Worm (Caenorhabditis elegans) whole organism, L4 larva: ENCODE results near the gene F49C12.5.
A peak's percentile ranks its signal among the peaks of the same experiment; 100 is the strongest.

Source experiments
- D1046.2 ChIP-seq: fragments of 200-800 bp; sonication (Bioruptor generic); IDR thresholded peaks from 2 replicates; pipeline ENCODE4 v1.3.6; 2022; ENCODE audit warnings: missing genetic modification characterization, missing compliant biosample characterization
- Y48G9A.11 ChIP-seq: fragments of 200-800 bp; sonication (Bioruptor generic); IDR thresholded peaks from 2 replicates; pipeline ENCODE4 v1.3.6; 2022; ENCODE audit warnings: missing genetic modification reagents, missing genetic modification characterization, missing compliant biosample characterization
- Y75B8A.6 ChIP-seq: fragments of 200-800 bp; sonication (Bioruptor generic); IDR thresholded peaks from 2 replicates; pipeline ENCODE4 v1.3.6; 2022; ENCODE audit warnings: missing genetic modification reagents, missing genetic modification characterization, missing compliant biosample characterization
- aha-1 ChIP-seq: fragments of 150-350 bp; peaks from one replicate; lab custom pipeline; 2014; ENCODE audit warnings: missing biosample characterization, missing genetic modification characterization
- ces-1 ChIP-seq: fragments of 150-350 bp; sonication (generic microtip); optimal IDR thresholded peaks from 4 replicates; lab custom pipeline; 2014; ENCODE audit warnings: missing biosample characterization, missing genetic modification reagents, missing genetic modification characterization
- daf-16 ChIP-seq, 3 experiments: sonication (generic microtip); optimal IDR thresholded peaks; 2 replicates each; lab custom pipeline; 2016 to 2017; ENCODE audit warnings: missing genetic modification characterization in 3 of 3, missing genetic modification reagents in 3 of 3, mild to moderate bottlenecking in 2 of 3, missing compliant biosample characterization in 2 of 3, missing biosample characterization in 1 of 3, moderate library complexity in 1 of 3
- dve-1 ChIP-seq: sonication (generic microtip); optimal IDR thresholded peaks from 2 replicates; lab custom pipeline; 2017; ENCODE audit warnings: antibody characterized with exemption, mild to moderate bottlenecking, missing genetic modification characterization, missing compliant biosample characterization; ENCODE audit not compliant: insufficient read depth
- gei-8 ChIP-seq: fragments of 200-800 bp; sonication (Bioruptor generic); optimal IDR thresholded peaks from 2 replicates; lab custom pipeline; 2018; ENCODE audit warnings: mild to moderate bottlenecking, missing genetic modification characterization, missing compliant biosample characterization
- lin-38 ChIP-seq: fragments of 200-800 bp; sonication (Bioruptor generic); IDR thresholded peaks from 2 replicates; pipeline ENCODE4 v1.3.6; 2022; ENCODE audit warnings: missing genetic modification reagents, missing genetic modification characterization, missing compliant biosample characterization
- lin-39 ChIP-seq: fragments of 150-350 bp; optimal IDR thresholded peaks from 2 replicates; lab custom pipeline; 2014; ENCODE audit warnings: missing biosample characterization, missing genetic modification reagents, missing genetic modification characterization
- mep-1 ChIP-seq: fragments of 150-350 bp; sonication (generic microtip); optimal IDR thresholded peaks from 3 replicates; lab custom pipeline; 2014; ENCODE audit warnings: missing biosample characterization, missing genetic modification characterization
- mes-2 ChIP-seq: sonication (generic microtip); optimal IDR thresholded peaks from 2 replicates; lab custom pipeline; 2016; ENCODE audit warnings: missing genotype, mild to moderate bottlenecking, missing genetic modification characterization, missing compliant biosample characterization; ENCODE audit not compliant: poor library complexity, severe bottlenecking
- nhr-25 ChIP-seq: sonication (generic microtip); optimal IDR thresholded peaks from 2 replicates; lab custom pipeline; 2017; ENCODE audit warnings: missing genetic modification characterization, mild to moderate bottlenecking, missing compliant biosample characterization, antibody characterized with exemption, moderate library complexity, borderline replicate concordance; ENCODE audit not compliant: insufficient read depth
- nhr-77 ChIP-seq: fragments of 150-350 bp; optimal IDR thresholded peaks from 2 replicates; lab custom pipeline; 2014; ENCODE audit warnings: missing biosample characterization, missing genetic modification characterization
- zfp-3 ChIP-seq: fragments of 200-800 bp; sonication (Bioruptor generic); conservative IDR thresholded peaks from 2 replicates; pipeline ENCODE4 v1.3.6; 2022; ENCODE audit warnings: missing genetic modification reagents, missing genetic modification characterization, missing compliant biosample characterization

The F49C12.5 gene

DNA sequence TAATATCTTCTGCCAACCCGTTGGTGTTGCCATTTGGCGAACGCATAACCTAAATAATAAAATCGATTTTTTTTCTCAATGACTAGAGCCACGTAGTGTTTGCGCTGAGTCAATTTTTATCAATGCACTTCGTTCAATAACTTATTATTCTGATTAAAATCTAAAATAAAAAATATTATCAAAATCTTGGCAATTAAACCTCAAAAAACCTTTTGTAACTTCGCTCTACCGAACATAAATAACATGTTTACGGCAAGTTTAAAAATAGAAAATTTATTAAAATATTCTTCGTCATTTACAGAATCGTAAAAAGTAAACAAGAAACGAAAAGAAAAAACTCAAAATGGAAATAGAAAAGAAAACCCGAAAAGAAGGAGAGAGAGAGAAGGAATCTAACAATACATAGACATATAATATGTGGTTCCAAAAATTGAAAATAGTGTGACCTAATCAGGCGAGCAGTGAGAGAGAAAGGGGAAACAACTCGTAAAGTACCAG, 38.4 kb downstream of the F49C12.5 start, which contains the start of gene pigc-1:
Gene pigc-1, minus strand, starts transcription at position 51 of the 498 bp plus-strand sequence.
- TF ChIP-seq nhr-25 (tag; lab: Kevin White, UChicago) = no peak
- TF ChIP-seq daf-16 (GFP tag; optimal IDR thresholded peaks at IDR 0.05; lab: Kevin White, UChicago) = no peak
- peak; percentile 90 for TF ChIP-seq daf-16 (tag; optimal IDR thresholded peaks at IDR 0.05; lab: Kevin White, UChicago)
- peak; percentile 10 for TF ChIP-seq mes-2 (tag; lab: Kevin White, UChicago)
- TF ChIP-seq mep-1 = peak; percentile 6
- no peak for TF ChIP-seq Y75B8A.6 (GFP tag; lab: Robert Waterston, UW)
- peak; percentile 31 for TF ChIP-seq nhr-77 (tag; lab: Kevin White, UChicago)
- TF ChIP-seq lin-38 (GFP tag; lab: Robert Waterston, UW) = peak; percentile 38
- peak; percentile 18; the same call in 1 of the 2 replicates for TF ChIP-seq Y48G9A.11 (GFP tag; lab: Robert Waterston, UW)

ce11 chrIV:9353728-9354127, 49.0 kb downstream of the F49C12.5 start:
- TF ChIP-seq dve-1 = peak; percentile 19
- TF ChIP-seq ces-1 = no peak
- no peak for TF ChIP-seq lin-39 (tag; lab: Kevin White, UChicago)
- TF ChIP-seq zfp-3 (GFP tag; lab: Robert Waterston, UW) = no peak
- no peak for TF ChIP-seq daf-16 (GFP tag; optimal IDR thresholded peaks at IDR 0.05; lab: Kevin White, UChicago)
- TF ChIP-seq daf-16 (tag; optimal IDR thresholded peaks at IDR 0.05; lab: Kevin White, UChicago) = peak; percentile 94
- TF ChIP-seq D1046.2 (GFP tag; lab: Robert Waterston, UW) = no peak
- no peak for TF ChIP-seq aha-1 (tag; lab: Kevin White, UChicago)
- TF ChIP-seq gei-8 (GFP tag; lab: Kevin White, UChicago) = no peak
